Worm (Caenorhabditis elegans): Measurements from ENCODE around the gene Y51H4A.938.

DNA sequence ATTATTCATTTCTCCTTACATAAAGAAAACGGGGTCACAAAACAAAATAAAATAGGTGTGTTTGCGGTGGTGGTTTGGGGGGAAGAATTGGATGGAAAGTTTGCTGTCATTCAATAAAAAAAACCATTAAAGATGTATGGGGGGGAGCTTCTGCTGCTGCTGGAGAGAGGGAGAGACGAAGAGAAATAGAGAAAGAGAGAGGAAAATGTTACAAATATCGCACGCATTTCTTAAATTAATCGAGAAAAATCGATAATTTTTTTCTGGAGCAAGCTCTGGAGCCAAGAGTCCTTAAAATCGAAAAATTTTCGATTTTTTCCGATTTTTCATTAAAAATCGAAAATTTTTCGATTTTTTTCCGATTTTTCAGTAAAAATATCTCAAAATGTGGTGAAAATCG, 1.8 kb downstream of the Y51H4A.938 start:
- TF ChIP-seq K02D7.2 (tag; optimal IDR thresholded peaks at IDR 0.05) (no peak), ceh-9 (tag; optimal IDR thresholded peaks at IDR 0.05) (no peak), rnt-1 (tag; optimal IDR thresholded peaks at IDR 0.05) (no peak), ceh-31 (tag; optimal IDR thresholded peaks at IDR 0.05) (no peak), ceh-2 (tag; optimal IDR thresholded peaks at IDR 0.05) (no peak), ceh-34 (tag; optimal IDR thresholded peaks at IDR 0.05) (no peak), elt-2 (tag; optimal IDR thresholded peaks at IDR 0.05) (no peak)
